Worm (Caenorhabditis elegans) whole organism, L1 larva: ENCODE measurements around the gene B0024.3.

Source experiments
- pag-3 ChIP-seq: sonication (generic microtip); optimal IDR thresholded peaks from 2 replicates; lab custom pipeline; 2017; ENCODE audit warnings: missing genetic modification characterization, mild to moderate bottlenecking, missing compliant biosample characterization, antibody characterized with exemption, borderline replicate concordance; ENCODE audit not compliant: insufficient read depth
- ztf-11 ChIP-seq, 2 experiments: sonication (generic microtip); optimal IDR thresholded peaks; 2 replicates each; lab custom pipeline; 2016 to 2017; ENCODE audit warnings: missing genetic modification characterization in 2 of 2, missing biosample characterization in 1 of 2, missing compliant biosample characterization in 1 of 2

DNA sequence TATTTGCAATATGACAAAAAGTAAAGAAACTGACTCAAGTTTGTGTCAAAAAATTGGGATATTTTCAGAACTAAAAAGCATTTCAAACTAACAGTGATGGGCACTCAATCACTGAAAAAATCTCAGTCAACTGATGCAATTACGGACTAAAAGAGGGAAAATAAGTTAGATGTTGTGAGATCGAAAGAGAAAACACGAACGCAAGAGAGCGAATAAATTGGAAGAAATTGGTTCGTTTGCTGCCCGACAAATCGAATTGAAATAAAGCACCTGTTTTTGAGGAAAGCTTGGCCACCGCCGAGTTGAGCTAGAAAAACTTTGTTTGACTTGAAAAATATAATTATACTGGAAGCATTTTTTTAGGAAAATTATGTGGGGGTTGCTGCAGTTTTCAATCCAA is 21.3 kb upstream of the B0024.3 start:
- no peak for TF ChIP-seq ztf-11 (tag; optimal IDR thresholded peaks at IDR 0.05; lab: Kevin White, UChicago)
- TF ChIP-seq pag-3 = no peak
